Fruit fly (Drosophila melanogaster): ENCODE measurements around the gene Wnk.

DNA sequence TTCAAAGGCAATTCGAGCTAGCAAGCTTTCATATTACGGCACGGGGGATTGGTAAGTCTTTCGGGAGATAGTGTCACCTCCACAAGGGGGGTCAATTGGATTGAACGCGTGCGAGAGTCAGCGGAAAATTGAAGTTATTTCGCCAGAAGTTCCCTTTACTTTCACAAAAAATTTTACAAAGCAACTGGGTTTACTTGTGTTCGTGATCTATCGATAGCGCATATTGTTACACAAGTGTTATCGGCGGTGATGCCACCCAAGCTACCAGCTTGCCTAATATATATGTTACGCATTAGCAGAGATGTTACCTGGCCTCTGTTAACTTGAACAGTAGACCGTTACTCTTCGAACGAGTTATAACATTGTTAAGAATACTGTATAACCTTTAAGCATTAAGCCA lies at the start of gene Wnk:
- TF ChIP-seq pad (GFP tag; optimal IDR thresholded peaks at IDR 0.05) (no peak), CG5204 (GFP tag; optimal IDR thresholded peaks at IDR 0.05) (no peak), CG7045 (GFP tag; optimal IDR thresholded peaks at IDR 0.05) (no peak), CG33017 (tag; optimal IDR thresholded peaks at IDR 0.05) (no peak), CG11617 (GFP tag; optimal IDR thresholded peaks at IDR 0.05) (no peak), kay (GFP tag; ENCODE audit: borderline replicate concordance) (no peak), CG7101 (tag; optimal IDR thresholded peaks at IDR 0.05) (no peak), cnc (optimal IDR thresholded peaks at IDR 0.05) (no peak), CG1620 (GFP tag; optimal IDR thresholded peaks at IDR 0.05) (no peak), tj (GFP tag; optimal IDR thresholded peaks at IDR 0.05) (no peak), Clk (GFP tag; optimal IDR thresholded peaks at IDR 0.05) (no peak)
